Worm (Caenorhabditis elegans) whole organism, L4 larva: ENCODE measurements around the gene W03C9.2.

ENCODE experiments used
- F10B5.3 ChIP-seq: sonication (generic microtip); optimal IDR thresholded peaks from 2 replicates; lab custom pipeline; 2016; ENCODE audit warnings: mild to moderate bottlenecking, missing genetic modification characterization, missing compliant biosample characterization
- F37D6.2 ChIP-seq: sonication (generic microtip); optimal IDR thresholded peaks from 2 replicates; lab custom pipeline; 2016; ENCODE audit warnings: mild to moderate bottlenecking, missing genetic modification characterization, missing compliant biosample characterization
- F44E2.7 ChIP-seq: fragments of 200-800 bp; sonication (Bioruptor generic); IDR thresholded peaks from 2 replicates; pipeline ENCODE4 v2.1.2; 2022; ENCODE audit warnings: missing genetic modification characterization, missing compliant biosample characterization
- Y48G9A.11 ChIP-seq: fragments of 200-800 bp; sonication (Bioruptor generic); IDR thresholded peaks from 2 replicates; pipeline ENCODE4 v1.3.6; 2022; ENCODE audit warnings: missing genetic modification reagents, missing genetic modification characterization, missing compliant biosample characterization
- Y5F2A.4 ChIP-seq: fragments of 200-800 bp; sonication (Bioruptor generic); optimal IDR thresholded peaks from 2 replicates; lab custom pipeline; 2018; ENCODE audit warnings: mild to moderate bottlenecking, missing genetic modification characterization, missing compliant biosample characterization
- aly-2 ChIP-seq: sonication (generic microtip); optimal IDR thresholded peaks from 2 replicates; lab custom pipeline; 2018; ENCODE audit warnings: missing biosample characterization, missing genetic modification characterization
- arid-1 ChIP-seq: fragments of 200-800 bp; sonication (Bioruptor generic); conservative IDR thresholded peaks from 2 replicates; pipeline ENCODE4 v1.3.6; 2022; ENCODE audit warnings: missing genetic modification reagents, missing genetic modification characterization, missing compliant biosample characterization
- attf-4 ChIP-seq: sonication (generic microtip); optimal IDR thresholded peaks from 3 replicates; lab custom pipeline; 2017; ENCODE audit warnings: missing biosample characterization, missing genetic modification characterization
- ceh-20 ChIP-seq: fragments of 200-800 bp; sonication (Bioruptor generic); IDR thresholded peaks from 2 replicates; pipeline ENCODE4 v1.3.6; 2022; ENCODE audit warnings: missing genetic modification reagents, missing genetic modification characterization, missing compliant biosample characterization
- ceh-28 ChIP-seq: fragments of 150-350 bp; optimal IDR thresholded peaks from 2 replicates; lab custom pipeline; 2014; ENCODE audit warnings: missing biosample characterization, missing genetic modification reagents, missing genetic modification characterization
- ceh-44 ChIP-seq: fragments of 200-800 bp; sonication (Bioruptor generic); IDR thresholded peaks from 2 replicates; pipeline ENCODE4 v1.3.6; 2022; ENCODE audit warnings: missing genetic modification reagents, missing genetic modification characterization, missing compliant biosample characterization
- ces-1 ChIP-seq: fragments of 150-350 bp; sonication (generic microtip); optimal IDR thresholded peaks from 4 replicates; lab custom pipeline; 2014; ENCODE audit warnings: missing biosample characterization, missing genetic modification reagents, missing genetic modification characterization
- cey-2 ChIP-seq: sonication (generic microtip); optimal IDR thresholded peaks from 3 replicates; lab custom pipeline; 2017; ENCODE audit warnings: missing genetic modification characterization, mild to moderate bottlenecking, missing compliant biosample characterization, antibody characterized with exemption, borderline replicate concordance; ENCODE audit not compliant: insufficient read depth
- ctbp-1 ChIP-seq: fragments of 200-800 bp; sonication (Bioruptor generic); IDR thresholded peaks from 2 replicates; pipeline ENCODE4 v1.3.6; 2022; ENCODE audit warnings: missing genetic modification reagents, missing genetic modification characterization, missing compliant biosample characterization
- daf-8 ChIP-seq: fragments of 200-800 bp; sonication (Bioruptor generic); IDR thresholded peaks from 2 replicates; pipeline ENCODE4 v1.3.6; 2022; ENCODE audit warnings: missing genetic modification characterization, missing compliant biosample characterization
- dmd-9 ChIP-seq: fragments of 200-800 bp; sonication (Bioruptor generic); IDR thresholded peaks from 2 replicates; pipeline ENCODE4 v1.3.6; 2022; ENCODE audit warnings: missing genetic modification reagents, missing genetic modification characterization, missing compliant biosample characterization
- dpl-1 ChIP-seq: fragments of 150-350 bp; optimal IDR thresholded peaks from 2 replicates; lab custom pipeline; 2014; ENCODE audit warnings: missing biosample characterization, missing genetic modification reagents, missing genetic modification characterization
- dve-1 ChIP-seq: sonication (generic microtip); optimal IDR thresholded peaks from 2 replicates; lab custom pipeline; 2017; ENCODE audit warnings: antibody characterized with exemption, mild to moderate bottlenecking, missing genetic modification characterization, missing compliant biosample characterization; ENCODE audit not compliant: insufficient read depth
- egl-27 ChIP-seq: sonication (generic microtip); optimal IDR thresholded peaks from 3 replicates; lab custom pipeline; 2017; ENCODE audit warnings: missing biosample characterization, missing genetic modification reagents, missing genetic modification characterization
- gei-8 ChIP-seq: fragments of 200-800 bp; sonication (Bioruptor generic); optimal IDR thresholded peaks from 2 replicates; lab custom pipeline; 2018; ENCODE audit warnings: mild to moderate bottlenecking, missing genetic modification characterization, missing compliant biosample characterization
- jun-1 ChIP-seq: fragments of 150-350 bp; optimal IDR thresholded peaks from 2 replicates; lab custom pipeline; 2014; ENCODE audit warnings: missing biosample characterization, missing genetic modification reagents, missing genetic modification characterization
- lin-38 ChIP-seq: fragments of 200-800 bp; sonication (Bioruptor generic); IDR thresholded peaks from 2 replicates; pipeline ENCODE4 v1.3.6; 2022; ENCODE audit warnings: missing genetic modification reagents, missing genetic modification characterization, missing compliant biosample characterization
- lir-3 ChIP-seq: sonication (generic microtip); optimal IDR thresholded peaks from 2 replicates; lab custom pipeline; 2016; ENCODE audit warnings: mild to moderate bottlenecking, missing genetic modification characterization, missing compliant biosample characterization
- madf-9 ChIP-seq: fragments of 200-800 bp; sonication (Bioruptor generic); conservative IDR thresholded peaks from 2 replicates; pipeline ENCODE4 v1.3.6; 2022; ENCODE audit warnings: missing genetic modification reagents, missing genetic modification characterization, missing compliant biosample characterization
- mep-1 ChIP-seq: fragments of 150-350 bp; sonication (generic microtip); optimal IDR thresholded peaks from 3 replicates; lab custom pipeline; 2014; ENCODE audit warnings: missing biosample characterization, missing genetic modification characterization
- mes-2 ChIP-seq: sonication (generic microtip); optimal IDR thresholded peaks from 2 replicates; lab custom pipeline; 2016; ENCODE audit warnings: missing genotype, mild to moderate bottlenecking, missing genetic modification characterization, missing compliant biosample characterization; ENCODE audit not compliant: poor library complexity, severe bottlenecking
- mxl-3 ChIP-seq: fragments of 200-800 bp; sonication (Bioruptor generic); optimal IDR thresholded peaks from 2 replicates; lab custom pipeline; 2018; ENCODE audit warnings: mild to moderate bottlenecking, missing genetic modification characterization, missing compliant biosample characterization
- nhr-10 ChIP-seq: fragments of 150-350 bp; optimal IDR thresholded peaks from 2 replicates; lab custom pipeline; 2014; ENCODE audit warnings: missing biosample characterization, missing genetic modification characterization
- nhr-102 ChIP-seq: sonication (generic microtip); optimal IDR thresholded peaks from 2 replicates; lab custom pipeline; 2016; ENCODE audit warnings: mild to moderate bottlenecking, missing genetic modification characterization, moderate library complexity, missing compliant biosample characterization
- nhr-11 ChIP-seq: fragments of 150-350 bp; optimal IDR thresholded peaks from 2 replicates; lab custom pipeline; 2014; ENCODE audit warnings: missing biosample characterization, missing genetic modification characterization
- nhr-237 ChIP-seq: sonication (generic microtip); optimal IDR thresholded peaks from 2 replicates; lab custom pipeline; 2017; ENCODE audit warnings: missing biosample characterization, missing genetic modification characterization
- nhr-25 ChIP-seq: sonication (generic microtip); optimal IDR thresholded peaks from 2 replicates; lab custom pipeline; 2017; ENCODE audit warnings: missing genetic modification characterization, mild to moderate bottlenecking, missing compliant biosample characterization, antibody characterized with exemption, moderate library complexity, borderline replicate concordance; ENCODE audit not compliant: insufficient read depth
- nhr-41 ChIP-seq: fragments of 200-800 bp; sonication (Bioruptor generic); IDR thresholded peaks from 2 replicates; pipeline ENCODE4 v1.3.6; 2022; ENCODE audit warnings: missing genetic modification reagents, missing genetic modification characterization, missing compliant biosample characterization
- nhr-48 ChIP-seq: sonication (generic microtip); optimal IDR thresholded peaks from 2 replicates; lab custom pipeline; 2016; ENCODE audit warnings: mild to moderate bottlenecking, missing genetic modification characterization, missing compliant biosample characterization
- nhr-77 ChIP-seq: fragments of 150-350 bp; optimal IDR thresholded peaks from 2 replicates; lab custom pipeline; 2014; ENCODE audit warnings: missing biosample characterization, missing genetic modification characterization
- sdz-12 ChIP-seq: fragments of 200-800 bp; sonication (Bioruptor generic); optimal IDR thresholded peaks from 2 replicates; lab custom pipeline; 2018; ENCODE audit warnings: mild to moderate bottlenecking, missing genetic modification characterization, missing compliant biosample characterization
- skn-1 ChIP-seq: fragments of 150-350 bp; optimal IDR thresholded peaks from 2 replicates; lab custom pipeline; 2014; ENCODE audit warnings: missing biosample characterization, missing genetic modification characterization
- tra-1 ChIP-seq: fragments of 200-800 bp; sonication (Bioruptor generic); IDR thresholded peaks from 2 replicates; pipeline ENCODE4 v1.3.6; 2022; ENCODE audit warnings: missing genetic modification reagents, missing genetic modification characterization, missing compliant biosample characterization
- unc-130 ChIP-seq: sonication (generic microtip); optimal IDR thresholded peaks from 2 replicates; lab custom pipeline; 2016; ENCODE audit warnings: missing genetic modification reagents, missing genetic modification characterization, missing compliant biosample characterization
- unc-62 ChIP-seq, 3 experiments: fragments of 150-350 bp in 1 of 3; sonication (generic microtip); optimal IDR thresholded peaks in 2 of 3; peaks in 1 of 3; 1 replicate in 1 of 3; 2 replicates in 2 of 3; lab custom pipeline; 2014 to 2017; ENCODE audit warnings: missing biosample characterization in 3 of 3, missing genetic modification characterization in 3 of 3, missing genetic modification reagents in 3 of 3, missing genotype in 1 of 3
- vab-7 ChIP-seq: fragments of 200-800 bp; sonication (Bioruptor generic); IDR thresholded peaks from 2 replicates; pipeline ENCODE4 v1.3.6; 2022; ENCODE audit warnings: missing genetic modification reagents, missing genetic modification characterization, missing compliant biosample characterization
- zag-1 ChIP-seq: fragments of 150-350 bp; optimal IDR thresholded peaks from 2 replicates; lab custom pipeline; 2014; ENCODE audit warnings: missing biosample characterization, missing genetic modification characterization
- zfp-3 ChIP-seq: fragments of 200-800 bp; sonication (Bioruptor generic); conservative IDR thresholded peaks from 2 replicates; pipeline ENCODE4 v1.3.6; 2022; ENCODE audit warnings: missing genetic modification reagents, missing genetic modification characterization, missing compliant biosample characterization
- zip-11 ChIP-seq: fragments of 200-800 bp; sonication (Bioruptor generic); IDR thresholded peaks from 2 replicates; pipeline ENCODE4 v1.3.6; 2022; ENCODE audit warnings: missing genetic modification characterization, missing compliant biosample characterization
- ztf-11 ChIP-seq: fragments of 150-350 bp; optimal IDR thresholded peaks from 2 replicates; lab custom pipeline; 2014; ENCODE audit warnings: missing biosample characterization, missing genetic modification characterization
- ztf-7 ChIP-seq: fragments of 150-350 bp; optimal IDR thresholded peaks from 2 replicates; lab custom pipeline; 2014; ENCODE audit warnings: missing biosample characterization, missing genetic modification characterization

W03C9.2 gene

ce11 chrII:11958793-11959574, 3.2 kb upstream of the W03C9.2 start (continued):
- TF ChIP-seq lin-38 (GFP tag; lab: Robert Waterston, UW) (no peak), mes-2 (tag; lab: Kevin White, UChicago) (no peak), zag-1 (tag; lab: Kevin White, UChicago) (no peak), dmd-9 (GFP tag; lab: Robert Waterston, UW) (no peak), attf-4 (tag; lab: Kevin White, UChicago) (no peak), dpl-1 (GFP tag; lab: Kevin White, UChicago) (peak; percentile 33), mep-1 (tag; lab: Kevin White, UChicago) (peak; percentile 68), nhr-41 (GFP tag; lab: Robert Waterston, UW) (no peak), daf-8 (GFP tag; lab: Robert Waterston, UW) (no peak)

- peak; percentile 16 for TF ChIP-seq nhr-77 (tag; lab: Kevin White, UChicago)
- TF ChIP-seq F44E2.7 (GFP tag; lab: Robert Waterston, UW): peak; percentile 99
- peak; percentile 86 for TF ChIP-seq F10B5.3 (tag; lab: Kevin White, UChicago)
- TF ChIP-seq aly-2 (tag; lab: Kevin White, UChicago): no peak
- TF ChIP-seq ceh-20 (GFP tag; lab: Robert Waterston, UW): peak; percentile 89
- peak; percentile 99 for TF ChIP-seq vab-7 (GFP tag; lab: Robert Waterston, UW)
- TF ChIP-seq mxl-3 (GFP tag; lab: Kevin White, UChicago): peak; percentile 84
- TF ChIP-seq attf-4 (tag; lab: Kevin White, UChicago): peak; percentile 57
- peak; percentile 98 for TF ChIP-seq ceh-44 (GFP tag; lab: Robert Waterston, UW)
- TF ChIP-seq cey-2 (tag; lab: Kevin White, UChicago): no peak
- no peak for TF ChIP-seq egl-27 (tag; lab: Kevin White, UChicago)
- no peak for TF ChIP-seq nhr-10 (tag; lab: Kevin White, UChicago)
- TF ChIP-seq nhr-102 (tag; lab: Kevin White, UChicago): peak; percentile 88
- TF ChIP-seq nhr-11: no peak
- TF ChIP-seq sdz-12 (GFP tag; lab: Kevin White, UChicago): peak; percentile 98
- no peak for TF ChIP-seq ceh-28
- TF ChIP-seq jun-1 (tag; lab: Kevin White, UChicago): peak; percentile 64
- no peak for TF ChIP-seq skn-1 (tag; lab: Kevin White, UChicago)
- peak; percentile 96 for TF ChIP-seq madf-9 (GFP tag; lab: Robert Waterston, UW)
- peak; percentile 80 for TF ChIP-seq dve-1
- TF ChIP-seq zip-11: peak; percentile 93
- peak; percentile 98 for TF ChIP-seq Y48G9A.11 (GFP tag; lab: Robert Waterston, UW)
- peak; percentile 84 for TF ChIP-seq nhr-48 (tag; lab: Kevin White, UChicago)
- peak in 1 of 2 experiments; percentile 73 for TF ChIP-seq unc-62 (GFP tag; optimal IDR thresholded peaks at IDR 0.05 in 1 of 2; lab: Kevin White, UChicago)
- no peak for TF ChIP-seq unc-62 (tag; optimal IDR thresholded peaks at IDR 0.05; lab: Kevin White, UChicago)
- peak; percentile 95 for TF ChIP-seq unc-130 (GFP tag; lab: Kevin White, UChicago)
- TF ChIP-seq ztf-11 (tag; lab: Kevin White, UChicago): no peak
- no peak for TF ChIP-seq nhr-237 (tag; lab: Kevin White, UChicago)
- peak; percentile 89 for TF ChIP-seq zfp-3 (GFP tag; lab: Robert Waterston, UW)
- TF ChIP-seq gei-8 (GFP tag; lab: Kevin White, UChicago): peak; percentile 98
- TF ChIP-seq ces-1 (GFP tag; lab: Kevin White, UChicago): no peak
- TF ChIP-seq Y5F2A.4 (GFP tag; lab: Kevin White, UChicago): peak; percentile 98
- TF ChIP-seq ctbp-1 (GFP tag; lab: Robert Waterston, UW): peak; percentile 97
- peak; percentile 97 for TF ChIP-seq nhr-41 (GFP tag; lab: Robert Waterston, UW)
- TF ChIP-seq nhr-25 (tag; lab: Kevin White, UChicago): no peak
- peak; percentile 83 for TF ChIP-seq F37D6.2
- peak; percentile 52 for TF ChIP-seq ztf-7 (tag; lab: Kevin White, UChicago)
- TF ChIP-seq tra-1 (GFP tag; lab: Robert Waterston, UW): peak; percentile 96
- peak; percentile 99 for TF ChIP-seq arid-1
- TF ChIP-seq lir-3: peak; percentile 93
These were observed 1.5 kb upstream of the W03C9.2 start for ce11 chrII:11960596-11961217.
